Fruit fly (Drosophila melanogaster): ENCODE data around the gene CG5255.

DNA sequence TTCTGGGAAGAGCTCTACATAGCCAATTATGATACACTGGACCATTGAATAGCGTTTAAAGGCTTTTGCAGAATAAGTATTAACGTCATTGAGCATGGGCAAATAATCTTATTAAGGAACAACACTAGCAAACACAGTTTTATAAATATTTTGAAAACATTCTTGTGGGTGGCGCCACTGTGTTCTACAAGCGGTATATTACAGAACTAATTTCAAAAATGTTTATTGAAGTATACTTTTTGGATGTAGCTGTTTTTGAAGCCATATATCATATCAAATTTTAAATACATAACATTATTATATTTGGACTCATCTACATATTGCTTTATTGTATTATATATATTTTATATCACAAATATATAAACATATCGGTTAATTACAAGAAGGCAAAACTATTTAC lies 28.8 kb upstream of the CG5255 start:
- no peak for TF ChIP-seq pan (optimal IDR thresholded peaks at IDR 0.05)
- no peak for TF ChIP-seq CG8478 (optimal IDR thresholded peaks at IDR 0.05)
- no peak for TF ChIP-seq usp (GFP tag; optimal IDR thresholded peaks at IDR 0.05)
- no peak for TF ChIP-seq Dll (optimal IDR thresholded peaks at IDR 0.05)

Data from whole organism.